Fruit fly (Drosophila melanogaster): ENCODE measurements around the gene unk.

unk gene

DNA sequence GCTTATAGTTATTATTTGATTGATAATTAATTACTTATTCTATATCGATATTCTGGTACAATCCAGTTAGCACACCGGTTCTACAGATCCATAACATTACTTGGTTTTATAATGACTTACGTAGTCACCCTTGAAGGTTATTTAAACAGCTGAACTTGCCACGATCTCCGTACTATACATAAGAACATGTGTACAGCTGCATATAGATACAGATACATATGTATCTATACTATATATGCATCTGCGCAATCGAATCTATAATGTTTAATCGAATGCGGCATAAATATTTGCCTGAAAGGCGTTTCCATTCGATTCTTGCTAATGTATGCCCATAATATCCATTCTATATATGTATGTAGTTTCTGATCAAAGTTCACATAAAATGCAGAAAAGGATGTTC, 21.7 kb upstream of the unk start:
- TF ChIP-seq Snoo (tag; optimal IDR thresholded peaks at IDR 0.05) = no peak

DNA sequence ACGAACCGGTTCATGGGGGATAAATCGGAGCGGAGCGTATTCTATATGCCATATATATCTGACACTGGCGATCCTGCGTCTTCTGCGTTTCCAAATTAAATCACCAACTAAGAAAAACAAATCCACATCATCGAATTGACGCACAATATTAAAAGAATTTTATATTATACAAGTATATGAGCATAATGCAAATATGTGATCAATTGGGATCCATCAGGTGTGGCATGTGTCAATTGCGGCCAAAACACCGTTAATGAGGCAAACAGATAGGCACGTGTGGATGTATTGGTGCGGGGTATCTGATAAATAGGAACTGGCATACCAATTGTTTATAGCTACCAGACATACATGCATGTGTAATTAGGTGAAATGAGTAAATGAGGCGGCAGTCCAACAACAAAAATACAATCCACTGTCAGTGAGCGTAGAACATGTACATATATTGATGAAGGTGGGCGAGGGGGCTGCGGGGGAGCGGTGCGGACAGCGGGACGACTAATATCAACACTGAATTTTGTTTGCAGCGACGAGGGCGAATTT, 20.5 kb upstream of the unk start:
- TF ChIP-seq Pif1A (GFP tag; optimal IDR thresholded peaks at IDR 0.05) (no peak), CG17806 (tag; optimal IDR thresholded peaks at IDR 0.05) (no peak), CG32121 (GFP tag; IDR thresholded peaks at IDR 0.05) (0 out of 2 replicates have a peak, but pooled peaks have one; percentile 8), rn (GFP tag; IDR thresholded peaks at IDR 0.05) (no peak)

DNA sequence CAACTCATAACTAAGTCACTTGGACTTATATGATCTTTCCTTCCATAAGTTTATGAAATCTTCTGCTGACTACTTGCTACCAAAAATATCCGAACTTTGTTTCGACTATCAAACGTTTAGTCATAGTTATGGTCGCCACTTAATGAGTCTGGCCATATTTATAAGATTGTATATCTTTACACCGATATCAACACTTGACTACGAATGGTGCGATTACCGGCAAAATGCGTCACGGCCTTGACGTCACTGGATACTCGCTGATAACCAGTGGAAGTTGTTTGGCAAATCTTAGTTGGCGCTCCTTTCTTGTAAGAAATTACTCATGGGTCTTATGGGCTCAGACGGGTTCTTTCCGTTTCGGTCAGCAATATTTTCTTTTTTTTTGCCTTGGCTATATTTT, 19.8 kb upstream of the unk start:
- TF ChIP-seq gl (tag; optimal IDR thresholded peaks at IDR 0.05) = no peak
- TF ChIP-seq Ets98B (GFP tag; IDR thresholded peaks at IDR 0.05) = no peak
- TF ChIP-seq Pif1A (GFP tag; optimal IDR thresholded peaks at IDR 0.05) = no peak
- TF ChIP-seq CG17806 (tag; optimal IDR thresholded peaks at IDR 0.05) = no peak
- TF ChIP-seq D1 (tag; optimal IDR thresholded peaks at IDR 0.05) = no peak
- TF ChIP-seq CG8301 (tag; optimal IDR thresholded peaks at IDR 0.05) = no peak
- no peak for TF ChIP-seq CG32121 (GFP tag; IDR thresholded peaks at IDR 0.05)
- no peak for TF ChIP-seq Snoo (tag; optimal IDR thresholded peaks at IDR 0.05)
- TF ChIP-seq rn (GFP tag; IDR thresholded peaks at IDR 0.05) = no peak
- no peak for TF ChIP-seq CG9948 (tag; optimal IDR thresholded peaks at IDR 0.05)
- TF ChIP-seq CG10348 (GFP tag; IDR thresholded peaks at IDR 0.05) = no peak
- TF ChIP-seq CG15710 (tag; optimal IDR thresholded peaks at IDR 0.05) = no peak
- TF ChIP-seq CG34367 (tag; optimal IDR thresholded peaks at IDR 0.05) = no peak
- no peak for TF ChIP-seq Pif1B (GFP tag; optimal IDR thresholded peaks at IDR 0.05)
- TF ChIP-seq EcR (GFP tag; optimal IDR thresholded peaks at IDR 0.05) = no peak
- no peak for TF ChIP-seq CG12605 (GFP tag; IDR thresholded peaks at IDR 0.05)

DNA sequence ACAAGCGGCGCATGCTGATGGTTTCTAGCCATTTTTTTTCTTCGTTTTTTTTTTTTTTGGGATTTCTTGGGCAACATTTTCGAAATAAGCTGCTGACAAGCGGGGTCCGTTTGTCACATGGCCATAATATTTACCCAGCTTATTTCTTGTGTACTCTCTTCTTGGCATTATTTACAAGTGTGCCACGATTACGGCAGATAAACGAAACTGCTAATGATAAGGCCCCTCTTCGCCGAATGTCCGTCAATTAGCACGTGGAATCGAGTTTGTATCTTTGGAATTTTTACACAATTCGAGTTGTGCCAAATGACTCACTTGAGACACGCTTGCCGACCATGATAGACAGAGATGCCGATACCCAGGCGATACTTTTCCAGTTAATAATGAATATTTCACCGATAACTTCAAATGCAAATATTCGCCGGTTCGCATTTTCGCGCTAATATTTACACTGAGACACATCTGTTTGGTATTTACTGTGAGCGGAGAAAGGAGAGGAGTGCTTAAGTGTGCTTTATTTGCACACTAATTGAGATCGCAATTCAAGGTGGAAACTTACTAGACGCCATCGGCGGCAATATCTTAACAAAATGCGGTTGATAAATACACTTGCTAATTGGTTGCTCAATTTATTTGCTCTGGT, 18.9 kb upstream of the unk start:
- TF ChIP-seq Pif1B (GFP tag; optimal IDR thresholded peaks at IDR 0.05) = peak; percentile 6
- TF ChIP-seq gl (tag; optimal IDR thresholded peaks at IDR 0.05) = peak; percentile 14
- no peak for TF ChIP-seq CG34367 (tag; optimal IDR thresholded peaks at IDR 0.05)
- no peak for TF ChIP-seq D1 (tag; optimal IDR thresholded peaks at IDR 0.05)
- no peak for TF ChIP-seq CG9948 (tag; optimal IDR thresholded peaks at IDR 0.05)
- TF ChIP-seq CG15710 (tag; optimal IDR thresholded peaks at IDR 0.05) = no peak
- TF ChIP-seq CG32121 (GFP tag; IDR thresholded peaks at IDR 0.05) = no peak
- peak; percentile 39 for TF ChIP-seq Pif1A (GFP tag; optimal IDR thresholded peaks at IDR 0.05)
- TF ChIP-seq EcR (GFP tag; optimal IDR thresholded peaks at IDR 0.05) = no peak
- TF ChIP-seq CG12605 (GFP tag; IDR thresholded peaks at IDR 0.05) = no peak
- TF ChIP-seq CG8301 (tag; optimal IDR thresholded peaks at IDR 0.05) = no peak
- no peak for TF ChIP-seq CG13204 (GFP tag; optimal IDR thresholded peaks at IDR 0.05)
- TF ChIP-seq CG4496 (GFP tag; IDR thresholded peaks at IDR 0.05) = no peak
- no peak for TF ChIP-seq Ets98B (GFP tag; IDR thresholded peaks at IDR 0.05)
- no peak for TF ChIP-seq CG10348 (GFP tag; IDR thresholded peaks at IDR 0.05)
- peak; percentile 40 for TF ChIP-seq Snoo (tag; optimal IDR thresholded peaks at IDR 0.05)
- no peak for TF ChIP-seq fd96Ca (GFP tag; IDR thresholded peaks at IDR 0.05)
- TF ChIP-seq rn (GFP tag; IDR thresholded peaks at IDR 0.05) = no peak
- TF ChIP-seq CG14655 (GFP tag; optimal IDR thresholded peaks at IDR 0.05) = no peak
- TF ChIP-seq CG17806 (tag; optimal IDR thresholded peaks at IDR 0.05) = no peak
- no peak for TF ChIP-seq CG8159 (tag; optimal IDR thresholded peaks at IDR 0.05)

DNA sequence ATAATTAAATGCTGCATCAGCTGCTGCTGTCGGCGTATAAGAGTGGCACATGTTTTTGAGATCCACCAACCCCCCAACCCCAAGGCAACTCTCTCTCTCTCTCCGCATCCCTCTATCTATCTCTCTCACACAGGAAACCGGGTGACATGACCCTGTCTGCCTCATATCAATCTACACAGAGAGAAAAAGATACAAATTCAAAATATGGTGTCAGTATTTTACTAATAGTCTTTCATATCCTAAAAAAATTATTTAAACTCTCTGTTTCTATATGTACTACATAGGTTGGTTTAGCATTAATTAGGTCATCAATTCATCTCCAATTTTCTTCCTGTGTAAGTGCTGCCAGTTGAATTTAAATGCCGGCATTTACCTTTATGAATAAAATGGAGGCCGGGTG, 17.7 kb upstream of the unk start:
- TF ChIP-seq rn (GFP tag; IDR thresholded peaks at IDR 0.05) = peak; percentile 80
- peak; percentile 84 for TF ChIP-seq CG14655 (GFP tag; optimal IDR thresholded peaks at IDR 0.05)
- TF ChIP-seq CG8159 (tag; optimal IDR thresholded peaks at IDR 0.05) = peak; percentile 94
- peak; percentile 91 for TF ChIP-seq CG32121 (GFP tag; IDR thresholded peaks at IDR 0.05)
- peak; percentile 95 for TF ChIP-seq Pif1A (GFP tag; optimal IDR thresholded peaks at IDR 0.05)
- peak; percentile 96 for TF ChIP-seq CG17806 (tag; optimal IDR thresholded peaks at IDR 0.05)
- TF ChIP-seq CG4496 (GFP tag; IDR thresholded peaks at IDR 0.05) = peak; percentile 95
- peak; percentile 95 for TF ChIP-seq Snoo (tag; optimal IDR thresholded peaks at IDR 0.05)
- TF ChIP-seq CG8301 (tag; optimal IDR thresholded peaks at IDR 0.05) = peak; percentile 83
- peak; percentile 77 for TF ChIP-seq fd96Ca (GFP tag; IDR thresholded peaks at IDR 0.05)
- TF ChIP-seq CG34367 (tag; optimal IDR thresholded peaks at IDR 0.05) = peak; percentile 94
- TF ChIP-seq gl (tag; optimal IDR thresholded peaks at IDR 0.05) = peak; percentile 78
- TF ChIP-seq CG10348 (GFP tag; IDR thresholded peaks at IDR 0.05) = no peak
- peak; percentile 93 for TF ChIP-seq Pif1B (GFP tag; optimal IDR thresholded peaks at IDR 0.05)
- TF ChIP-seq CG13204 (GFP tag; optimal IDR thresholded peaks at IDR 0.05) = peak; percentile 78
- peak; percentile 95 for TF ChIP-seq D1 (tag; optimal IDR thresholded peaks at IDR 0.05)
- TF ChIP-seq CG9948 (tag; optimal IDR thresholded peaks at IDR 0.05) = peak; percentile 93
- peak; percentile 89 for TF ChIP-seq CG12605 (GFP tag; IDR thresholded peaks at IDR 0.05)
- TF ChIP-seq CG15710 (tag; optimal IDR thresholded peaks at IDR 0.05) = peak; percentile 95
- peak; percentile 65 for TF ChIP-seq EcR (GFP tag; optimal IDR thresholded peaks at IDR 0.05)
- TF ChIP-seq Ets98B (GFP tag; IDR thresholded peaks at IDR 0.05) = peak; percentile 82

DNA sequence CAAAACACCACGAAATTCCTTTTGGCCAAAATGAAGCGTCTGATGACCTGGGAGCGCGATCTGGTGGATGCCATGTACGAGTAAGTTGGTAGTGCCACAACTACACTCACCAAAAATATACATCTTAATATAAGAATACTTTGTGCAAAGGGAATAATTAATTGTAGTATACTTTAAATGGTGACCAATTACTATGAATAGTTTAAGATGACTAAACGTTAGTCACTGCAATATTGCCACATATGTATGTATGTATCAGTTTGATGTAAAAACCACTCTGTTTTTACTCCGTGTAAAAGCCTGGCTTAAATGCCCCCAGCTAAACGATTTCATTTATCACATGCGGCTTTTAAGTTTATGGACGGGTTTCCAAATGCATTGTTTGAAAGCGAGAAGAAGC, 17.1 kb upstream of the unk start:
- TF ChIP-seq Ets98B (GFP tag; IDR thresholded peaks at IDR 0.05) (no peak), fd96Ca (GFP tag; IDR thresholded peaks at IDR 0.05) (0 out of 3 replicates have a peak, but pooled peaks have one; percentile 48), gl (tag; optimal IDR thresholded peaks at IDR 0.05) (no peak), CG15710 (tag; optimal IDR thresholded peaks at IDR 0.05) (peak; percentile 67), CG9948 (tag; optimal IDR thresholded peaks at IDR 0.05) (peak; percentile 76), CG4496 (GFP tag; IDR thresholded peaks at IDR 0.05) (peak; percentile 5; the same call in 1 of the 3 replicates), Pif1B (GFP tag; optimal IDR thresholded peaks at IDR 0.05) (no peak), CG8159 (tag; optimal IDR thresholded peaks at IDR 0.05) (peak; percentile 78), CG12605 (GFP tag; IDR thresholded peaks at IDR 0.05) (no peak), Snoo (tag; optimal IDR thresholded peaks at IDR 0.05) (no peak), EcR (GFP tag; optimal IDR thresholded peaks at IDR 0.05) (no peak), Pif1A (GFP tag; optimal IDR thresholded peaks at IDR 0.05) (peak; percentile 69), CG32121 (GFP tag; IDR thresholded peaks at IDR 0.05) (no peak), CG17806 (tag; optimal IDR thresholded peaks at IDR 0.05) (peak; percentile 45), CG8301 (tag; optimal IDR thresholded peaks at IDR 0.05) (peak; percentile 62), CG14655 (GFP tag; optimal IDR thresholded peaks at IDR 0.05) (peak; percentile 72), rn (GFP tag; IDR thresholded peaks at IDR 0.05) (no peak), CG34367 (tag; optimal IDR thresholded peaks at IDR 0.05) (peak; percentile 69), CG13204 (GFP tag; optimal IDR thresholded peaks at IDR 0.05) (no peak), CG10348 (GFP tag; IDR thresholded peaks at IDR 0.05) (no peak), D1 (tag; optimal IDR thresholded peaks at IDR 0.05) (peak; percentile 25)

Measured in whole organism, pupa.